Fruit fly (Drosophila melanogaster): Measurements from ENCODE around the gene CG4991.

The CG4991 gene

DNA sequence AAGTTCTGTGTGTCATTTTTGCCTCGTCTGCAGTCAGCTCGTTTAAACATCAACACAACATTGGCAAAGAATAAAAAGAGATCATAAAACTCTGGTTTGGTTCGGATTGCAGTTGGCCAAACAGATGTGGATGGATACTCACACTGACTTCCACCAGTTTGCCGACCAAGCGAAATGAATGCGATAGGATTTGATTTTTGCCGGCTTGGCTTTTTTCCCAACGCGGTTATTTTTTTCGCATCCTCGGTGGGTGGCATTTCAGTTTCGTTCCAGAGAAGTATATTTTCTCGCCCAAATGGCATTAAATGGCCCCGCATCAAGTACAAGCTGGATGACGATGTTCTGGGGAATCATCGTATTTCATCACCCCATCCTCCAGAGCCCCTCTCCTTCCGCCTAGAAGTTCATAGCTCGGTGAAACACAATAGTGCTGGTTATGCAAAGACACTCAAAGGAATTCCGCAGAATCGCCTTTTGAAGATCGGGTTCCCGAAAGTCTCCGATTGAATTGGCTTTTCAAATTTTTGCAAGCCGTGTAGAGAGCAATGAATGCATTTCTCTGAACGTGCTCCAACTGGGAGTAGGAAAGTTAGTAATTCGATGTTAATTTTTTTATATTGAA is 19.0 kb downstream of the CG4991 start:
- no peak for TF ChIP-seq brk (GFP tag; optimal IDR thresholded peaks at IDR 0.05)
- no peak for TF ChIP-seq usp (GFP tag; optimal IDR thresholded peaks at IDR 0.05)
- no peak for TF ChIP-seq dmrt93B (GFP tag; optimal IDR thresholded peaks at IDR 0.05)
- TF ChIP-seq psq (GFP tag; optimal IDR thresholded peaks at IDR 0.05) = no peak
- no peak for TF ChIP-seq rgr (GFP tag; optimal IDR thresholded peaks at IDR 0.05)
- TF ChIP-seq dl (GFP tag; optimal IDR thresholded peaks at IDR 0.05; ENCODE audit: insufficient read depth in 1 of 2, partially characterized antibody in 2 of 2) = no peak
- no peak for TF ChIP-seq sv (GFP tag; optimal IDR thresholded peaks at IDR 0.05)
- no peak for TF ChIP-seq Jra (GFP tag; optimal IDR thresholded peaks at IDR 0.05)
- no peak for TF ChIP-seq tai (GFP tag; optimal IDR thresholded peaks at IDR 0.05)
- no peak for TF ChIP-seq Myc (optimal IDR thresholded peaks at IDR 0.05)

DNA sequence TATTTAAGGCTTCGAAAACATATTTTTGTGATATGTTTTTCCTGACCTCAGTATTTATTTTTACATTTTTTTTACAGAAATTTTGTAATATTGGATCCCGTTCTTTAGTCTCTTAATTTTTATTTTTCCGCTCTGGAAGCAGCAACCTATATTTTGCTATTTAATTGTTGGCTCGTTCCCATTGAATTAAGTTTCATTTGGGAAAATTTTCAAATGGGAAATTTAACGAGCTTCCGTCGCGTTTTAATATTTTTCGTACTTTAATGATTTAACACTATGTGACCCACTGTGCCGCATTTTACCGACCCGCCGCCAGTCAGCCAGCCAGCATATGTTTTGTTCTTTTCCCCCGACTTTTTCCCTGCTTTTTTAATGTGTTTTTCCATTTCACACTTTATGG is 19.6 kb downstream of the CG4991 start:
- no peak for TF ChIP-seq brk (GFP tag; optimal IDR thresholded peaks at IDR 0.05)
- TF ChIP-seq Hr83 (GFP tag; optimal IDR thresholded peaks at IDR 0.05; ENCODE audit: poor library complexity, severe bottlenecking) = no peak
- no peak for TF ChIP-seq ey (GFP tag; optimal IDR thresholded peaks at IDR 0.05)
- TF ChIP-seq fru (GFP tag; optimal IDR thresholded peaks at IDR 0.05) = no peak
- TF ChIP-seq Myc (optimal IDR thresholded peaks at IDR 0.05) = no peak
- TF ChIP-seq lola (GFP tag; optimal IDR thresholded peaks at IDR 0.05) = no peak

- TF ChIP-seq pan (optimal IDR thresholded peaks at IDR 0.05) (no peak), woc (GFP tag; optimal IDR thresholded peaks at IDR 0.05) (no peak), dmrt93B (GFP tag; optimal IDR thresholded peaks at IDR 0.05) (no peak), N (GFP tag; optimal IDR thresholded peaks at IDR 0.05) (no peak), HLH106 (tag; optimal IDR thresholded peaks at IDR 0.05) (no peak), usp (GFP tag; optimal IDR thresholded peaks at IDR 0.05) (no peak), sage (GFP tag; optimal IDR thresholded peaks at IDR 0.05) (no peak), h (GFP tag; optimal IDR thresholded peaks at IDR 0.05) (no peak)
Observed at dm6 chrX:17111958-17112953, 20.6 kb downstream of the CG4991 start.

DNA sequence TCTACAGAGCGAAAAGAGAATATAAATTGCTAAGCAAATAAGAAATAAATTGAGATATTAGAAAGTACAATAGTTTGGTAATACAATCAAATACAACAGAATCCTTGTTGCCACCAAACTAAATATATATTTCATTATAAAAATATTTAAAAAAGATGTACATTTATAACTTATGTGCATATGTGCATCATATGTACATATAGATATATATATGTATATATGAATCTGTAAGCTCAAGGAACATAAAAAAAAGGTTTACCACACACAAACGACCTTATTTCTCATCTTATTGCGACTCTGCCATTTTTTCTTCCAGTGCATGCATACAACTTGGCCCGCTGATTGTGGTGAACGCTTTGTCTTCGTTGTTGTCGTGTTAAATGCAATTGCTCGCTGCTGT is 21.7 kb downstream of the CG4991 start:
- TF ChIP-seq foxo (GFP tag; optimal IDR thresholded peaks at IDR 0.05) = peak in 1 of 2 experiments; percentile 38
- TF ChIP-seq HLH106 (tag; optimal IDR thresholded peaks at IDR 0.05) = peak; percentile 44
- TF ChIP-seq rgr (GFP tag; optimal IDR thresholded peaks at IDR 0.05) = peak; percentile 50
- TF ChIP-seq OdsH (GFP tag; optimal IDR thresholded peaks at IDR 0.05) = peak; percentile 48
- TF ChIP-seq Sp1 (GFP tag; optimal IDR thresholded peaks at IDR 0.05) = peak; percentile 62
- no peak for TF ChIP-seq sv (GFP tag; optimal IDR thresholded peaks at IDR 0.05)
- TF ChIP-seq psq (GFP tag; optimal IDR thresholded peaks at IDR 0.05) = peak; percentile 61
- no peak for TF ChIP-seq jim (GFP tag; optimal IDR thresholded peaks at IDR 0.05)

DNA sequence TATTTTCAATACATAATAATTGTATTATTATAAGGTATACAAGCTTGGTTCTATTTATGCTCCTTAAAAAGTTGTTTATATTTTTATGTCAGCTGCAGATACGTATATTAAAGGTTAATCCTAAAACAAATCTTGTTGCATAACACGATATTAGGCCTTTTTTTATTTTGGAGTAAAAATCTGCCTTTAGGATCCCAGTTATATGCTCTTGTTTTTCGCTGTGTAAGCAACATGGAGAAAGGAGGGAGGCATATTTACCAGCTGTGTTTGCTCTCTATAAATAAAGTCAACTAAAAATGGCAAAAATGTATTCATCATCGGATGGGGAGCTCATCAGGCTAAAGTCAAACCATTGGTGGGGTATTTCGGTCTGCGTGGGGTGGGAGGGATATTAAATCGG is 29.9 kb downstream of the CG4991 start:
- TF ChIP-seq Hr78 (GFP tag; optimal IDR thresholded peaks at IDR 0.05) = no peak
- no peak for TF ChIP-seq GATAd (GFP tag; optimal IDR thresholded peaks at IDR 0.05)
- TF ChIP-seq Mio (GFP tag; optimal IDR thresholded peaks at IDR 0.05) = no peak
- no peak for TF ChIP-seq Jra (GFP tag; optimal IDR thresholded peaks at IDR 0.05)
- no peak for TF ChIP-seq Abd-B (GFP tag; optimal IDR thresholded peaks at IDR 0.05)
- TF ChIP-seq CG9705 (GFP tag; optimal IDR thresholded peaks at IDR 0.05) = peak; percentile 1
- TF ChIP-seq Myc (optimal IDR thresholded peaks at IDR 0.05) = no peak
- peak; percentile 29 for TF ChIP-seq CG32264 (GFP tag; optimal IDR thresholded peaks at IDR 0.05)
- peak; percentile 11 for TF ChIP-seq rgr (GFP tag; optimal IDR thresholded peaks at IDR 0.05)
- no peak for TF ChIP-seq Dif (GFP tag; optimal IDR thresholded peaks at IDR 0.05; ENCODE audit: partially characterized antibody)
- no peak for TF ChIP-seq Vsx2 (GFP tag; optimal IDR thresholded peaks at IDR 0.05; ENCODE audit: partially characterized antibody)
- TF ChIP-seq dmrt93B (GFP tag; optimal IDR thresholded peaks at IDR 0.05) = peak; percentile 33
- TF ChIP-seq HLH106 (tag; optimal IDR thresholded peaks at IDR 0.05) = peak; percentile 26
- TF ChIP-seq tai (GFP tag; optimal IDR thresholded peaks at IDR 0.05) = no peak
- TF ChIP-seq ey (GFP tag; optimal IDR thresholded peaks at IDR 0.05) = no peak
- no peak for TF ChIP-seq lola (GFP tag; optimal IDR thresholded peaks at IDR 0.05)
- peak; percentile 1 for TF ChIP-seq Sp1 (GFP tag; optimal IDR thresholded peaks at IDR 0.05)
- peak; percentile 94 for TF ChIP-seq Hr83 (GFP tag; optimal IDR thresholded peaks at IDR 0.05; ENCODE audit: poor library complexity, severe bottlenecking)
- TF ChIP-seq sv (GFP tag; optimal IDR thresholded peaks at IDR 0.05) = peak; percentile 7
- TF ChIP-seq CrebA (GFP tag; optimal IDR thresholded peaks at IDR 0.05; ENCODE audit: borderline replicate concordance) = no peak
- TF ChIP-seq fru (GFP tag; optimal IDR thresholded peaks at IDR 0.05) = peak; percentile 40
- TF ChIP-seq psq (GFP tag; optimal IDR thresholded peaks at IDR 0.05) = peak; percentile 8
- peak; percentile 40 for TF ChIP-seq h (GFP tag; optimal IDR thresholded peaks at IDR 0.05)
- TF ChIP-seq Dfd (GFP tag; optimal IDR thresholded peaks at IDR 0.05) = no peak
- TF ChIP-seq woc (GFP tag; optimal IDR thresholded peaks at IDR 0.05) = no peak
- peak in 1 of 2 experiments; percentile 52 for TF ChIP-seq foxo (GFP tag; optimal IDR thresholded peaks at IDR 0.05)
- TF ChIP-seq Rel (GFP tag; optimal IDR thresholded peaks at IDR 0.05) = no peak
- TF ChIP-seq Rel (tag; optimal IDR thresholded peaks at IDR 0.05) = no peak
